Worm (Caenorhabditis elegans) whole organism, L1 larva: Measurements from ENCODE around the gene C01G6.2.

Experiments
- aly-2 ChIP-seq: fragments of 150-350 bp; optimal IDR thresholded peaks from 2 replicates; lab custom pipeline; 2014; ENCODE audit warnings: missing biosample characterization, missing genetic modification characterization
- ceh-82 ChIP-seq, 3 experiments: fragments of 150-350 bp in 1 of 3; sonication (generic microtip) in 2 of 3; optimal IDR thresholded peaks; 2 replicates each; lab custom pipeline; 2014 to 2017; ENCODE audit warnings: missing biosample characterization in 3 of 3, missing genetic modification characterization in 3 of 3
- ceh-88 ChIP-seq: fragments of 200-800 bp; sonication (Bioruptor generic); IDR thresholded peaks from 2 replicates; pipeline ENCODE4 v1.3.6; 2022; ENCODE audit warnings: missing genetic modification characterization, missing compliant biosample characterization
- ces-1 ChIP-seq: fragments of 150-350 bp; optimal IDR thresholded peaks from 2 replicates; lab custom pipeline; 2014; ENCODE audit warnings: missing biosample characterization, missing genetic modification reagents, missing genetic modification characterization
- elt-3 ChIP-seq, 6 experiments: fragments of 150-350 bp in 1 of 6; sonication (generic microtip); optimal IDR thresholded peaks; 2 replicates each; lab custom pipeline; 2017 to 2018; ENCODE audit warnings: missing biosample characterization in 6 of 6, missing genetic modification characterization in 6 of 6, inconsistent platforms in 1 of 6
- mdl-1 ChIP-seq, 2 experiments: fragments of 150-350 bp; optimal IDR thresholded peaks; 2 replicates each; lab custom pipeline; 2014 to 2017; ENCODE audit warnings: missing biosample characterization in 2 of 2, missing genetic modification characterization in 2 of 2, inconsistent platforms in 1 of 2
- mep-1 ChIP-seq: fragments of 150-350 bp; optimal IDR thresholded peaks from 2 replicates; lab custom pipeline; 2014; ENCODE audit warnings: missing biosample characterization, missing genetic modification characterization
- skn-1 ChIP-seq: fragments of 150-350 bp; optimal IDR thresholded peaks from 2 replicates; lab custom pipeline; 2014; ENCODE audit warnings: missing biosample characterization, missing genetic modification characterization
- snpc-4 ChIP-seq: fragments of 150-350 bp; optimal IDR thresholded peaks from 2 replicates; lab custom pipeline; 2014; ENCODE audit warnings: missing biosample characterization, missing genetic modification characterization
- zag-1 ChIP-seq: fragments of 150-350 bp; optimal IDR thresholded peaks from 2 replicates; lab custom pipeline; 2014; ENCODE audit warnings: missing biosample characterization, missing genetic modification characterization
- ztf-11 ChIP-seq, 2 experiments: sonication (generic microtip); optimal IDR thresholded peaks; 2 replicates each; lab custom pipeline; 2016 to 2017; ENCODE audit warnings: missing genetic modification characterization in 2 of 2, missing biosample characterization in 1 of 2, missing compliant biosample characterization in 1 of 2

ce11 chrII:9305575-9305974 is 38.7 kb downstream of the C01G6.2 start:
- TF ChIP-seq ces-1 (GFP tag; lab: Kevin White, UChicago) (no peak), zag-1 (tag; lab: Kevin White, UChicago) (no peak), aly-2 (tag; lab: Kevin White, UChicago) (no peak), mep-1 (tag; lab: Kevin White, UChicago) (no peak), ceh-82 (tag; optimal IDR thresholded peaks at IDR 0.05; lab: Kevin White, UChicago) (no peak), ceh-88 (GFP tag; lab: Robert Waterston, UW) (no peak), mdl-1 (tag; optimal IDR thresholded peaks at IDR 0.05; lab: Kevin White, UChicago) (no peak), elt-3 (tag; optimal IDR thresholded peaks at IDR 0.05; lab: Kevin White, UChicago) (no peak), snpc-4 (peak; percentile 5), skn-1 (no peak), ztf-11 (tag; optimal IDR thresholded peaks at IDR 0.05; lab: Kevin White, UChicago) (no peak)
